Fruit fly (Drosophila melanogaster): ENCODE results near the gene CG43694.

DNA sequence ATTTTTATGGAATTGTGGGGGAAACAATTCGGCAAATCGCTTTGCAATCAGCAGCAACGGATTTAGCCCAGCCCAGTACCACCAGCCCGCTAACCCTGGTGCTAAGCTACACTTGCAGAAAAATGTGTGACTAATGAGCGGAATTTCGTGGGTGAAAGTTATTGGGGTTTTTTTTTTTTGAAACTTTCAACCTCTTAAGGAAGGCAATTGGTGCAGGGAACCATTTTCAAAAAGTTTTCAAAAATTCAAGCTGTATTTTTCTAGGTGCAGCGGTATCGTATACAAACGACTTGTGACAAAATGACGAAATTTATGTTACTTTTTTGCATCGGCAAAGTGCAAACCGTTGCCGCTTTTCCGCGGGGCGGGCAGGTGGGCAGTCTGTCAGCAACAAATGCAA, 26.9 kb downstream of the CG43694 start:
- no peak for TF ChIP-seq CG10669 (GFP tag; optimal IDR thresholded peaks at IDR 0.05)
- no peak for TF ChIP-seq CG34406 (GFP tag; optimal IDR thresholded peaks at IDR 0.05)
- no peak for TF ChIP-seq fkh (GFP tag; optimal IDR thresholded peaks at IDR 0.05)
- TF ChIP-seq cyc (GFP tag; optimal IDR thresholded peaks at IDR 0.05): no peak
- no peak for TF ChIP-seq CG16779 (tag; optimal IDR thresholded peaks at IDR 0.05)
- no peak for TF ChIP-seq CG6808 (GFP tag; optimal IDR thresholded peaks at IDR 0.05)
- TF ChIP-seq vri (GFP tag; optimal IDR thresholded peaks at IDR 0.05): no peak

Data from whole organism, prepupa.